Fruit fly (Drosophila melanogaster) whole organism, embryonic: Measurements from ENCODE around the gene Alg2.

Experiments
- Antp ChIP-seq: fragments of 200-800 bp; sonication (Bioruptor generic); optimal IDR thresholded peaks from 3 replicates; lab custom pipeline; 2016; ENCODE audit warnings: missing biosample characterization, missing genetic modification characterization
- Atf-2 ChIP-seq: fragments of 200-800 bp; sonication (Bioruptor generic); optimal IDR thresholded peaks from 2 replicates; lab custom pipeline; 2016; ENCODE audit warnings: missing biosample characterization, missing genetic modification characterization
- BtbVII ChIP-seq: fragments of 200-800 bp; sonication (Bioruptor generic); optimal IDR thresholded peaks from 3 replicates; lab custom pipeline; 2017; ENCODE audit warnings: missing biosample characterization, mild to moderate bottlenecking, missing genetic modification characterization
- CG10321 ChIP-seq: fragments of 200-800 bp; sonication (Bioruptor generic); IDR thresholded peaks from 2 replicates; pipeline ENCODE4 v1.3.6; 2022; ENCODE audit warnings: missing biosample characterization, missing genetic modification characterization
- CG11504 ChIP-seq: fragments of 200-800 bp; sonication (Bioruptor generic); optimal IDR thresholded peaks from 3 replicates; lab custom pipeline; 2019; ENCODE audit warnings: missing biosample characterization, mild to moderate bottlenecking, missing genetic modification characterization, moderate library complexity
- CG12155 ChIP-seq: fragments of 200-800 bp; sonication (Bioruptor generic); optimal IDR thresholded peaks from 3 replicates; lab custom pipeline; 2016; ENCODE audit warnings: missing biosample characterization, missing genetic modification characterization
- CG12942 ChIP-seq: fragments of 200-800 bp; sonication (Bioruptor generic); optimal IDR thresholded peaks from 3 replicates; lab custom pipeline; 2016; ENCODE audit warnings: missing biosample characterization, missing genetic modification characterization
- CG13424 ChIP-seq: fragments of 200-800 bp; sonication (Bioruptor generic); optimal IDR thresholded peaks from 2 replicates; lab custom pipeline; 2019; ENCODE audit warnings: missing biosample characterization, mild to moderate bottlenecking, missing genetic modification characterization, moderate library complexity
- CG15073 ChIP-seq: fragments of 200-800 bp; sonication (Bioruptor generic); optimal IDR thresholded peaks from 2 replicates; lab custom pipeline; 2016; ENCODE audit warnings: missing biosample characterization, missing genetic modification characterization
- CG17328 ChIP-seq: fragments of 200-800 bp; sonication (Bioruptor generic); IDR thresholded peaks from 2 replicates; pipeline ENCODE4 v1.3.6; 2022; ENCODE audit warnings: missing biosample characterization, missing genetic modification characterization
- CG17568 ChIP-seq: fragments of 200-800 bp; sonication (Bioruptor generic); optimal IDR thresholded peaks from 2 replicates; lab custom pipeline; 2018; ENCODE audit warnings: missing biosample characterization, mild to moderate bottlenecking, missing genetic modification characterization, moderate library complexity
- CG18619 ChIP-seq: fragments of 200-800 bp; sonication (Bioruptor generic); optimal IDR thresholded peaks from 3 replicates; lab custom pipeline; 2017; ENCODE audit warnings: missing biosample characterization, mild to moderate bottlenecking, missing genetic modification characterization
- CG3163 ChIP-seq: fragments of 200-800 bp; sonication (Bioruptor generic); optimal IDR thresholded peaks from 3 replicates; lab custom pipeline; 2016; ENCODE audit warnings: missing biosample characterization, missing genetic modification characterization
- CG4707 ChIP-seq: fragments of 200-800 bp; sonication (Bioruptor generic); optimal IDR thresholded peaks from 2 replicates; lab custom pipeline; 2018; ENCODE audit warnings: missing biosample characterization, mild to moderate bottlenecking, missing genetic modification characterization, moderate library complexity
- CG7372 ChIP-seq: fragments of 200-800 bp; sonication (Bioruptor generic); IDR thresholded peaks from 2 replicates; pipeline ENCODE4 v1.3.6; 2022; ENCODE audit warnings: missing biosample characterization, missing genetic modification characterization
- CG8359 ChIP-seq: fragments of 200-800 bp; sonication (Bioruptor generic); optimal IDR thresholded peaks from 2 replicates; lab custom pipeline; 2017; ENCODE audit warnings: missing biosample characterization, mild to moderate bottlenecking, missing genetic modification characterization, borderline replicate concordance
- CG9437 ChIP-seq: fragments of 200-800 bp; sonication (Bioruptor generic); optimal IDR thresholded peaks from 2 replicates; lab custom pipeline; 2018; ENCODE audit warnings: missing biosample characterization, mild to moderate bottlenecking, missing genetic modification characterization
- D ChIP-seq, 2 experiments: fragments of 200-800 bp in 1 of 2; fragments of >200 bp in 1 of 2; sonication (Bioruptor generic) in 1 of 2; optimal IDR thresholded peaks; 2 replicates in 1 of 2; 3 replicates in 1 of 2; lab custom pipeline; 2017; ENCODE audit warnings: mild to moderate bottlenecking in 1 of 2, missing biosample characterization in 1 of 2, missing genetic modification characterization in 1 of 2, missing genetic modification reagents in 1 of 2
- D19A ChIP-seq: fragments of 200-800 bp; optimal IDR thresholded peaks from 3 replicates; lab custom pipeline; 2019; ENCODE audit warnings: missing biosample characterization, mild to moderate bottlenecking, missing genetic modification characterization, moderate library complexity
- Eip74EF ChIP-seq, 2 experiments: fragments of 200-800 bp in 1 of 2; fragments of >200 bp in 1 of 2; sonication (Bioruptor generic) in 1 of 2; optimal IDR thresholded peaks; 2 replicates each; lab custom pipeline; 2017 to 2019; ENCODE audit warnings: missing biosample characterization in 2 of 2, missing genetic modification characterization in 2 of 2, mild to moderate bottlenecking in 1 of 2, moderate library complexity in 1 of 2
- Fer1 ChIP-seq: fragments of 200-800 bp; sonication (Bioruptor generic); optimal IDR thresholded peaks from 2 replicates; lab custom pipeline; 2017; ENCODE audit warnings: missing biosample characterization, mild to moderate bottlenecking, missing genetic modification characterization
- HHEX ChIP-seq: fragments of 200-800 bp; sonication (Bioruptor generic); optimal IDR thresholded peaks from 3 replicates; lab custom pipeline; 2017; ENCODE audit warnings: missing biosample characterization, mild to moderate bottlenecking, missing genetic modification characterization, missing genetic modification reagents
- HLH3B ChIP-seq: fragments of 200-800 bp; sonication (Bioruptor generic); IDR thresholded peaks from 2 replicates; pipeline ENCODE4 v1.3.6; 2022; ENCODE audit warnings: missing biosample characterization, missing genetic modification characterization
- Hmx ChIP-seq: fragments of 200-800 bp; sonication (Bioruptor generic); optimal IDR thresholded peaks from 2 replicates; lab custom pipeline; 2016; ENCODE audit warnings: missing biosample characterization, missing genetic modification characterization
- Lhr ChIP-seq: fragments of 200-800 bp; sonication (Bioruptor generic); optimal IDR thresholded peaks from 3 replicates; lab custom pipeline; 2017; ENCODE audit warnings: mild to moderate bottlenecking, missing biosample characterization, missing genetic modification reagents, missing genetic modification characterization
- NC2β ChIP-seq: fragments of 200-800 bp; sonication (Bioruptor generic); optimal IDR thresholded peaks from 2 replicates; lab custom pipeline; 2016; ENCODE audit warnings: missing biosample characterization, missing genetic modification characterization
- Nf-YA ChIP-seq: fragments of 200-800 bp; sonication (Bioruptor generic); IDR thresholded peaks from 2 replicates; pipeline ENCODE4 v1.3.6; 2022; ENCODE audit warnings: missing biosample characterization, missing genetic modification characterization
- Scr ChIP-seq: fragments of 200-800 bp; sonication (Bioruptor generic); IDR thresholded peaks from 2 replicates; pipeline ENCODE4 v1.3.6; 2022; ENCODE audit warnings: missing biosample characterization, missing genetic modification characterization; ENCODE audit not compliant: partially characterized antibody
- Trl ChIP-seq, 3 experiments: fragments of >200 bp in 2 of 3; fragments of 200-800 bp in 1 of 3; sonication (Bioruptor generic) in 1 of 3; optimal IDR thresholded peaks; 2 replicates in 1 of 3; 3 replicates in 2 of 3; lab custom pipeline; 2016 to 2017; ENCODE audit warnings: missing biosample characterization in 1 of 3, missing genetic modification characterization in 1 of 3
- Vsx1 ChIP-seq: fragments of 200-800 bp; sonication (Bioruptor generic); optimal IDR thresholded peaks from 2 replicates; lab custom pipeline; 2017; ENCODE audit warnings: missing biosample characterization, mild to moderate bottlenecking, missing genetic modification characterization, missing genetic modification reagents
- abd-A ChIP-seq: fragments of 200-800 bp; sonication (Bioruptor generic); optimal IDR thresholded peaks from 3 replicates; lab custom pipeline; 2019; ENCODE audit warnings: missing biosample characterization, mild to moderate bottlenecking, missing genetic modification characterization, moderate library complexity
- bowl ChIP-seq: fragments of 200-800 bp; sonication (Bioruptor generic); IDR thresholded peaks from 2 replicates; pipeline ENCODE4 v1.3.6; 2022; ENCODE audit warnings: missing biosample characterization, missing genetic modification characterization
- btn ChIP-seq: fragments of 200-800 bp; sonication (Bioruptor generic); optimal IDR thresholded peaks from 2 replicates; lab custom pipeline; 2016; ENCODE audit warnings: missing biosample characterization, missing genetic modification characterization
- dan ChIP-seq: fragments of 200-800 bp; sonication (Bioruptor generic); IDR thresholded peaks from 2 replicates; pipeline ENCODE4 v1.3.6; 2022; ENCODE audit warnings: missing biosample characterization, missing genetic modification characterization
- esg ChIP-seq: fragments of 200-800 bp; sonication (Bioruptor generic); conservative IDR thresholded peaks from 2 replicates; pipeline ENCODE4 v1.3.6; 2022; ENCODE audit warnings: missing biosample characterization, missing genetic modification characterization
- ewg ChIP-seq: fragments of 200-800 bp; sonication (Bioruptor generic); optimal IDR thresholded peaks from 3 replicates; lab custom pipeline; 2017; ENCODE audit warnings: mild to moderate bottlenecking, missing biosample characterization, missing genetic modification reagents, missing genetic modification characterization
- fd102C ChIP-seq: fragments of 200-800 bp; sonication (Bioruptor generic); optimal IDR thresholded peaks from 2 replicates; lab custom pipeline; 2018; ENCODE audit warnings: missing biosample characterization, mild to moderate bottlenecking, missing genetic modification characterization, moderate library complexity
- fru ChIP-seq: fragments of >200 bp; optimal IDR thresholded peaks from 2 replicates; lab custom pipeline; 2017
- gce ChIP-seq: fragments of 200-800 bp; sonication (Bioruptor generic); IDR thresholded peaks from 3 replicates; pipeline ENCODE4 v1.3.6; 2022; ENCODE audit warnings: missing biosample characterization, missing genetic modification characterization
- ham ChIP-seq: fragments of 200-800 bp; sonication (Bioruptor generic); IDR thresholded peaks from 2 replicates; pipeline ENCODE4 v1.3.6; 2022; ENCODE audit warnings: missing biosample characterization, missing genetic modification characterization
- klu ChIP-seq: fragments of 200-800 bp; sonication (Bioruptor generic); IDR thresholded peaks from 2 replicates; pipeline ENCODE4 v1.3.6; 2022; ENCODE audit warnings: missing biosample characterization, missing genetic modification characterization
- knrl ChIP-seq: fragments of 200-800 bp; sonication (Bioruptor generic); IDR thresholded peaks from 3 replicates; pipeline ENCODE4 v1.3.6; 2022; ENCODE audit warnings: missing biosample characterization, missing genetic modification characterization; ENCODE audit not compliant: partially characterized antibody
- luna ChIP-seq: fragments of 200-800 bp; sonication (Bioruptor generic); optimal IDR thresholded peaks from 2 replicates; lab custom pipeline; 2016; ENCODE audit warnings: missing biosample characterization, missing genetic modification characterization
- pita ChIP-seq: fragments of 200-800 bp; sonication (Bioruptor generic); optimal IDR thresholded peaks from 2 replicates; lab custom pipeline; 2017; ENCODE audit warnings: missing biosample characterization, mild to moderate bottlenecking, missing genetic modification characterization
- pnt ChIP-seq: fragments of 200-800 bp; sonication (Bioruptor generic); optimal IDR thresholded peaks from 3 replicates; lab custom pipeline; 2016; ENCODE audit warnings: missing biosample characterization, missing genetic modification characterization
- rib ChIP-seq: fragments of 200-800 bp; sonication (Bioruptor generic); IDR thresholded peaks from 2 replicates; pipeline ENCODE4 v1.3.6; 2022; ENCODE audit warnings: missing biosample characterization, missing genetic modification characterization
- ro ChIP-seq: fragments of 200-800 bp; sonication (Bioruptor generic); IDR thresholded peaks from 2 replicates; pipeline ENCODE4 v1.3.6; 2022; ENCODE audit warnings: missing biosample characterization, missing genetic modification characterization
- shn ChIP-seq: fragments of 200-800 bp; sonication (Bioruptor generic); optimal IDR thresholded peaks from 3 replicates; lab custom pipeline; 2016; ENCODE audit warnings: missing biosample characterization, missing genetic modification characterization
- sna ChIP-seq: fragments of 200-800 bp; sonication (Bioruptor generic); IDR thresholded peaks from 2 replicates; pipeline ENCODE4 v1.3.6; 2022; ENCODE audit warnings: missing biosample characterization, missing genetic modification characterization; ENCODE audit not compliant: partially characterized antibody
- toy ChIP-seq: fragments of 200-800 bp; sonication (Bioruptor generic); IDR thresholded peaks from 2 replicates; pipeline ENCODE4 v1.3.6; 2022; ENCODE audit warnings: missing biosample characterization, missing genetic modification characterization

The Alg2 gene

dm6 chr3L:3192912-3193311, 49.3 kb downstream of the Alg2 start, which contains the start of gene Hsp83 (continued):
- TF ChIP-seq rib (GFP tag; lab: Robert Waterston, UW) = peak; percentile 83
- peak; percentile 91 for TF ChIP-seq CG9437
- TF ChIP-seq Scr (GFP tag; lab: Robert Waterston, UW) = no peak
- no peak for TF ChIP-seq abd-A (tag; lab: Kevin White, UChicago)
- TF ChIP-seq ham (GFP tag; lab: Robert Waterston, UW) = peak; percentile 45; the same call in 1 of the 2 replicates
- TF ChIP-seq gce (GFP tag; lab: Robert Waterston, UW) = peak; percentile 98
- peak; percentile 81; the same call in 1 of the 2 replicates for TF ChIP-seq bowl (GFP tag; lab: Robert Waterston, UW)
- TF ChIP-seq pnt = peak; percentile 30
- no peak for TF ChIP-seq fru (lab: Kevin White, UChicago)
- TF ChIP-seq Lhr (GFP tag; lab: Kevin White, UChicago) = peak; percentile 91
- TF ChIP-seq esg (GFP tag; lab: Robert Waterston, UW) = peak; percentile 63
- peak; percentile 98 for TF ChIP-seq CG18619
- no peak for TF ChIP-seq sna (GFP tag; lab: Robert Waterston, UW)
- TF ChIP-seq CG8359 (GFP tag; lab: Kevin White, UChicago) = peak; percentile 93
- peak; percentile 72 for TF ChIP-seq CG13424 (tag; lab: Kevin White, UChicago)
- peak; percentile 96 for TF ChIP-seq CG17328
- TF ChIP-seq CG11504 = peak; percentile 85
- no peak for TF ChIP-seq Trl (optimal IDR thresholded peaks at IDR 0.05; lab: Kevin White, UChicago)
- peak; percentile 97 for TF ChIP-seq Trl (GFP tag; optimal IDR thresholded peaks at IDR 0.05; lab: Kevin White, UChicago)
- TF ChIP-seq fd102C (GFP tag; lab: Kevin White, UChicago) = peak; percentile 86
- peak; percentile 77 for TF ChIP-seq CG10321 (GFP tag; lab: Robert Waterston, UW)
- peak; percentile 97 for TF ChIP-seq Vsx1
- peak; percentile 78; the same call in 1 of the 2 replicates for TF ChIP-seq toy
- peak; percentile 97 for TF ChIP-seq NC2β (GFP tag; lab: Kevin White, UChicago)
- TF ChIP-seq dan (GFP tag; lab: Robert Waterston, UW) = no peak
- TF ChIP-seq klu = peak; percentile 63; the same call in 1 of the 2 replicates
- peak; percentile 88 for TF ChIP-seq ewg
- peak; percentile 40; the same call in 1 of the 2 replicates for TF ChIP-seq ro (GFP tag; lab: Robert Waterston, UW)
- peak; percentile 6 for TF ChIP-seq pita (GFP tag; lab: Kevin White, UChicago)
- peak; percentile 100 for TF ChIP-seq Fer1 (GFP tag; lab: Kevin White, UChicago)
- peak; percentile 90 for TF ChIP-seq HLH3B (GFP tag; lab: Robert Waterston, UW)
- TF ChIP-seq btn (GFP tag; lab: Kevin White, UChicago) = peak; percentile 94
- peak; percentile 76 for TF ChIP-seq CG12942 (GFP tag; lab: Kevin White, UChicago)
- peak; percentile 90 for TF ChIP-seq Antp
- TF ChIP-seq CG3163 (GFP tag; lab: Kevin White, UChicago) = peak; percentile 87
- TF ChIP-seq D (optimal IDR thresholded peaks at IDR 0.05; lab: Kevin White, UChicago) = no peak
- TF ChIP-seq D (GFP tag; optimal IDR thresholded peaks at IDR 0.05; lab: Kevin White, UChicago) = peak; percentile 95
- TF ChIP-seq luna (GFP tag; lab: Kevin White, UChicago) = peak; percentile 91
- peak; percentile 99 for TF ChIP-seq BtbVII (GFP tag; lab: Kevin White, UChicago)
- TF ChIP-seq Hmx = peak; percentile 39
- peak; percentile 92 for TF ChIP-seq Nf-YA (GFP tag; lab: Robert Waterston, UW)
- peak; percentile 98 for TF ChIP-seq CG4707
- TF ChIP-seq HHEX = peak; percentile 99
- no peak for TF ChIP-seq CG15073
- TF ChIP-seq Eip74EF (GFP tag; optimal IDR thresholded peaks at IDR 0.05; lab: Kevin White, UChicago) = peak in 1 of 2 experiments; percentile 88
- TF ChIP-seq knrl (GFP tag; lab: Robert Waterston, UW) = no peak
- peak; percentile 99 for TF ChIP-seq CG17568
- TF ChIP-seq CG12155 (GFP tag; lab: Kevin White, UChicago) = peak; percentile 74
- peak; percentile 84 for TF ChIP-seq Atf-2 (GFP tag; lab: Kevin White, UChicago)
- TF ChIP-seq CG7372 (GFP tag; lab: Robert Waterston, UW) = peak; percentile 85
- peak; percentile 95 for TF ChIP-seq shn (GFP tag; lab: Kevin White, UChicago)
- peak; percentile 69 for TF ChIP-seq D19A (tag; lab: Kevin White, UChicago)
